Worm (Caenorhabditis elegans): Measurements from ENCODE around the gene ccch-1.

- TF ChIP-seq him-1 (tag; optimal IDR thresholded peaks at IDR 0.05): no peak
- no peak for TF ChIP-seq W03F9.2 (tag; optimal IDR thresholded peaks at IDR 0.05)
These were observed 13.0 kb upstream of the ccch-1 start, which contains the start of gene C55A6.6 for ce11 chrV:11514677-11515076.
